Worm (Caenorhabditis elegans) whole organism, L4 larva: ENCODE data around the gene str-10.
A peak's percentile ranks its signal among the peaks of the same experiment; 100 is the strongest.

Experiments
- F10B5.3 ChIP-seq: sonication (generic microtip); optimal IDR thresholded peaks from 2 replicates; lab custom pipeline; 2016; ENCODE audit warnings: mild to moderate bottlenecking, missing genetic modification characterization, missing compliant biosample characterization
- F26F4.8 ChIP-seq: fragments of 200-800 bp; sonication (Bioruptor generic); conservative IDR thresholded peaks from 2 replicates; pipeline ENCODE4 v1.3.6; 2022; ENCODE audit warnings: missing genetic modification characterization, missing compliant biosample characterization
- F49E8.2 ChIP-seq: sonication (generic microtip); optimal IDR thresholded peaks from 2 replicates; lab custom pipeline; 2016; ENCODE audit warnings: missing compliant biosample characterization, mild to moderate bottlenecking, missing genetic modification characterization, borderline replicate concordance
- R02D3.7 ChIP-seq: fragments of 150-350 bp; sonication (generic microtip); optimal IDR thresholded peaks from 3 replicates; lab custom pipeline; 2014; ENCODE audit warnings: missing biosample characterization, missing genetic modification characterization
- Y5F2A.4 ChIP-seq: fragments of 200-800 bp; sonication (Bioruptor generic); optimal IDR thresholded peaks from 2 replicates; lab custom pipeline; 2018; ENCODE audit warnings: mild to moderate bottlenecking, missing genetic modification characterization, missing compliant biosample characterization
- aha-1 ChIP-seq: fragments of 150-350 bp; peaks from one replicate; lab custom pipeline; 2014; ENCODE audit warnings: missing biosample characterization, missing genetic modification characterization
- aly-2 ChIP-seq: sonication (generic microtip); optimal IDR thresholded peaks from 2 replicates; lab custom pipeline; 2018; ENCODE audit warnings: missing biosample characterization, missing genetic modification characterization
- ceh-28 ChIP-seq: fragments of 150-350 bp; optimal IDR thresholded peaks from 2 replicates; lab custom pipeline; 2014; ENCODE audit warnings: missing biosample characterization, missing genetic modification reagents, missing genetic modification characterization
- ceh-44 ChIP-seq: fragments of 200-800 bp; sonication (Bioruptor generic); IDR thresholded peaks from 2 replicates; pipeline ENCODE4 v1.3.6; 2022; ENCODE audit warnings: missing genetic modification reagents, missing genetic modification characterization, missing compliant biosample characterization
- ceh-82 ChIP-seq: sonication (generic microtip); optimal IDR thresholded peaks from 2 replicates; lab custom pipeline; 2017; ENCODE audit warnings: missing biosample characterization, missing genetic modification characterization
- ces-1 ChIP-seq: fragments of 150-350 bp; sonication (generic microtip); optimal IDR thresholded peaks from 4 replicates; lab custom pipeline; 2014; ENCODE audit warnings: missing biosample characterization, missing genetic modification reagents, missing genetic modification characterization
- dmd-6 ChIP-seq: fragments of 200-800 bp; sonication (Bioruptor generic); IDR thresholded peaks from 2 replicates; pipeline ENCODE4 v1.3.6; 2022; ENCODE audit warnings: missing genetic modification reagents, missing genetic modification characterization, missing compliant biosample characterization
- duxl-1 ChIP-seq: sonication (generic microtip); optimal IDR thresholded peaks from 2 replicates; lab custom pipeline; 2016; ENCODE audit warnings: mild to moderate bottlenecking, missing genetic modification characterization, moderate library complexity, missing compliant biosample characterization; ENCODE audit not compliant: poor library complexity
- dve-1 ChIP-seq: sonication (generic microtip); optimal IDR thresholded peaks from 2 replicates; lab custom pipeline; 2017; ENCODE audit warnings: antibody characterized with exemption, mild to moderate bottlenecking, missing genetic modification characterization, missing compliant biosample characterization; ENCODE audit not compliant: insufficient read depth
- egl-27 ChIP-seq: sonication (generic microtip); optimal IDR thresholded peaks from 3 replicates; lab custom pipeline; 2017; ENCODE audit warnings: missing biosample characterization, missing genetic modification reagents, missing genetic modification characterization
- fos-1 ChIP-seq: fragments of 150-350 bp; optimal IDR thresholded peaks from 2 replicates; lab custom pipeline; 2014; ENCODE audit warnings: missing biosample characterization, missing genetic modification characterization
- hif-1 ChIP-seq, 2 experiments: sonication (generic microtip); optimal IDR thresholded peaks; 2 replicates each; lab custom pipeline; 2016 to 2017; ENCODE audit warnings: missing compliant biosample characterization in 2 of 2, missing genetic modification characterization in 2 of 2, missing genetic modification reagents in 2 of 2, missing genotype in 2 of 2, mild to moderate bottlenecking in 1 of 2
- hmg-1.1 ChIP-seq: fragments of 200-800 bp; sonication (Bioruptor generic); IDR thresholded peaks from 2 replicates; pipeline ENCODE4 v1.3.6; 2022; ENCODE audit warnings: missing genetic modification reagents, missing genetic modification characterization, missing compliant biosample characterization
- jun-1 ChIP-seq: fragments of 150-350 bp; optimal IDR thresholded peaks from 2 replicates; lab custom pipeline; 2014; ENCODE audit warnings: missing biosample characterization, missing genetic modification reagents, missing genetic modification characterization
- lin-1 ChIP-seq: fragments of 200-800 bp; sonication (Bioruptor generic); IDR thresholded peaks from 2 replicates; pipeline ENCODE4 v1.3.6; 2022; ENCODE audit warnings: missing genetic modification reagents, missing genetic modification characterization, missing compliant biosample characterization
- lin-13 ChIP-seq: fragments of 150-350 bp; optimal IDR thresholded peaks from 2 replicates; lab custom pipeline; 2014; ENCODE audit warnings: missing biosample characterization, missing genetic modification reagents, missing genetic modification characterization
- lin-29 ChIP-seq: fragments of 200-800 bp; sonication (Bioruptor generic); IDR thresholded peaks from 2 replicates; pipeline ENCODE4 v1.3.6; 2022; ENCODE audit warnings: missing genetic modification reagents, missing genetic modification characterization, missing compliant biosample characterization
- lin-39 ChIP-seq: fragments of 150-350 bp; optimal IDR thresholded peaks from 2 replicates; lab custom pipeline; 2014; ENCODE audit warnings: missing biosample characterization, missing genetic modification reagents, missing genetic modification characterization
- lir-3 ChIP-seq: sonication (generic microtip); optimal IDR thresholded peaks from 2 replicates; lab custom pipeline; 2016; ENCODE audit warnings: mild to moderate bottlenecking, missing genetic modification characterization, missing compliant biosample characterization
- madf-5 ChIP-seq, 2 experiments: fragments of 200-800 bp; sonication (Bioruptor generic); IDR thresholded peaks; 2 replicates each; pipeline ENCODE4 v1.3.6; 2022; ENCODE audit warnings: missing compliant biosample characterization in 2 of 2, missing genetic modification characterization in 2 of 2
- mep-1 ChIP-seq: fragments of 150-350 bp; sonication (generic microtip); optimal IDR thresholded peaks from 3 replicates; lab custom pipeline; 2014; ENCODE audit warnings: missing biosample characterization, missing genetic modification characterization
- mxl-3 ChIP-seq: fragments of 200-800 bp; sonication (Bioruptor generic); optimal IDR thresholded peaks from 2 replicates; lab custom pipeline; 2018; ENCODE audit warnings: mild to moderate bottlenecking, missing genetic modification characterization, missing compliant biosample characterization
- nhr-11 ChIP-seq: fragments of 150-350 bp; optimal IDR thresholded peaks from 2 replicates; lab custom pipeline; 2014; ENCODE audit warnings: missing biosample characterization, missing genetic modification characterization
- nhr-28 ChIP-seq: fragments of 150-350 bp; optimal IDR thresholded peaks from 2 replicates; lab custom pipeline; 2014; ENCODE audit warnings: missing biosample characterization, missing genetic modification characterization
- nhr-48 ChIP-seq: sonication (generic microtip); optimal IDR thresholded peaks from 2 replicates; lab custom pipeline; 2016; ENCODE audit warnings: mild to moderate bottlenecking, missing genetic modification characterization, missing compliant biosample characterization
- nhr-77 ChIP-seq: fragments of 150-350 bp; optimal IDR thresholded peaks from 2 replicates; lab custom pipeline; 2014; ENCODE audit warnings: missing biosample characterization, missing genetic modification characterization
- pha-4 ChIP-seq, 2 experiments: fragments of 150-350 bp in 1 of 2; fragments of 200-800 bp in 1 of 2; sonication (Bioruptor generic) in 1 of 2; IDR thresholded peaks in 1 of 2; optimal IDR thresholded peaks in 1 of 2; 2 replicates each; pipeline versions ENCODE4 v1.3.6 to Lab custom; 2014 to 2022; ENCODE audit warnings: missing genetic modification characterization in 2 of 2, missing genetic modification reagents in 2 of 2, missing biosample characterization in 1 of 2, missing compliant biosample characterization in 1 of 2
- php-3 ChIP-seq: fragments of 200-800 bp; sonication (Bioruptor generic); IDR thresholded peaks from 2 replicates; pipeline ENCODE4 v1.3.6; 2022; ENCODE audit warnings: missing genetic modification reagents, missing genetic modification characterization, missing compliant biosample characterization
- sdz-12 ChIP-seq: fragments of 200-800 bp; sonication (Bioruptor generic); optimal IDR thresholded peaks from 2 replicates; lab custom pipeline; 2018; ENCODE audit warnings: mild to moderate bottlenecking, missing genetic modification characterization, missing compliant biosample characterization
- snpc-1.2 ChIP-seq: fragments of 200-800 bp; sonication (Bioruptor generic); IDR thresholded peaks from 2 replicates; pipeline ENCODE4 v1.3.6; 2022; ENCODE audit warnings: missing genetic modification reagents, missing genetic modification characterization, missing compliant biosample characterization
- snpc-4 ChIP-seq: fragments of 150-350 bp; optimal IDR thresholded peaks from 2 replicates; lab custom pipeline; 2014; ENCODE audit warnings: missing biosample characterization, missing genetic modification characterization
- spr-3 ChIP-seq: fragments of 200-800 bp; sonication (Bioruptor generic); optimal IDR thresholded peaks from 2 replicates; lab custom pipeline; 2018; ENCODE audit warnings: mild to moderate bottlenecking, missing genetic modification characterization, missing compliant biosample characterization
- tra-1 ChIP-seq: fragments of 200-800 bp; sonication (Bioruptor generic); IDR thresholded peaks from 2 replicates; pipeline ENCODE4 v1.3.6; 2022; ENCODE audit warnings: missing genetic modification reagents, missing genetic modification characterization, missing compliant biosample characterization
- unc-39 ChIP-seq: sonication (generic microtip); optimal IDR thresholded peaks from 2 replicates; lab custom pipeline; 2017; ENCODE audit warnings: missing biosample characterization, missing genetic modification characterization
- unc-62 ChIP-seq, 3 experiments: fragments of 150-350 bp in 1 of 3; sonication (generic microtip); optimal IDR thresholded peaks in 2 of 3; peaks in 1 of 3; 1 replicate in 1 of 3; 2 replicates in 2 of 3; lab custom pipeline; 2014 to 2017; ENCODE audit warnings: missing biosample characterization in 3 of 3, missing genetic modification characterization in 3 of 3, missing genetic modification reagents in 3 of 3, missing genotype in 1 of 3
- zag-1 ChIP-seq: fragments of 150-350 bp; optimal IDR thresholded peaks from 2 replicates; lab custom pipeline; 2014; ENCODE audit warnings: missing biosample characterization, missing genetic modification characterization
- zfp-3 ChIP-seq: fragments of 200-800 bp; sonication (Bioruptor generic); conservative IDR thresholded peaks from 2 replicates; pipeline ENCODE4 v1.3.6; 2022; ENCODE audit warnings: missing genetic modification reagents, missing genetic modification characterization, missing compliant biosample characterization
- ztf-11 ChIP-seq: fragments of 150-350 bp; optimal IDR thresholded peaks from 2 replicates; lab custom pipeline; 2014; ENCODE audit warnings: missing biosample characterization, missing genetic modification characterization
- ztf-7 ChIP-seq: fragments of 150-350 bp; optimal IDR thresholded peaks from 2 replicates; lab custom pipeline; 2014; ENCODE audit warnings: missing biosample characterization, missing genetic modification characterization

str-10 gene

DNA sequence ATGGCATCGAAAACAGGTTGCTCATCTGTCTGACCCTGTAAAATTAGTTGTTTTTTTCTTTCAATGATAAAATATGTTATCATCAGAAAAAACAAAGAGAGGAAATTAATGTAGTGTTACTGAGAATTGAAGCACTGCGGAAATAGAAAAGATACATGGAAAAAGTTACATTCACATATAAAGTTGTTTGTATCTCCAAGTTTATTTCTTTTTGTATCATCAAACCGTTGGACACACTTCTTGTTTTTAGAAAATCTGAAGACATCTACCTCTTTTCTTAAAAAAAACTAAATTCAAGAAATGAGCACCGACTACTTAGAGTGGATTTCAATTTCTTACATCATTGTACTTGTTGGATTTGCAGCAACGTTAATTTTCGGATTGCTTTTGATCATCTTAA, at the start of gene str-10:
Gene str-10 (plus strand): TSS at position 301 of the 400 bp plus-strand sequence.
- TF ChIP-seq aha-1 (tag; lab: Kevin White, UChicago) (no peak), ceh-44 (GFP tag; lab: Robert Waterston, UW) (no peak), lin-1 (no peak), duxl-1 (tag; lab: Kevin White, UChicago) (no peak), hif-1 (tag; optimal IDR thresholded peaks at IDR 0.05; lab: Kevin White, UChicago) (no peak), ceh-28 (tag; lab: Kevin White, UChicago) (no peak), dve-1 (tag; lab: Kevin White, UChicago) (no peak), sdz-12 (GFP tag; lab: Kevin White, UChicago) (no peak), ceh-82 (tag; lab: Kevin White, UChicago) (no peak), snpc-4 (tag; lab: Kevin White, UChicago) (no peak)

DNA sequence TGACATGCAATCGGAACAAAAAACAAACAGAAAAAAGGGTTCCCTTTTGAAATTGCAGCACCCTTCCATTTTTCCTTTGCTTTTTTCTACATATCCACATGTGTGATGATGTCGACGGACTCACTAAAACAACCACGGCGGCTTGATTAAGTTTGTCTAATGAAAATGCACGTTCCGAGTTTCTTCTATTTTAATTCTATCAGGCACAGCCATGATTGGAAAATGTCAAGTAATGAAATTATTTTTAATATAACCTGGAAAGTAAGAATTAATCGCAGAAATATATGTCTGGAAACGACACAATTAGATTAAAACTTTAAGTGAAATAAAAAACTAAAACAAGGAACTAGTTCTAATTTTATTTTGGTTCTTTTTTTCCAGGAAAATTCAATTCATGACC, 48.6 kb upstream of the str-10 start:
- TF ChIP-seq dmd-6 (GFP tag; lab: Robert Waterston, UW) (no peak), jun-1 (tag; lab: Kevin White, UChicago) (no peak), zfp-3 (GFP tag; lab: Robert Waterston, UW) (no peak), F49E8.2 (no peak), php-3 (no peak), lin-39 (no peak)

DNA sequence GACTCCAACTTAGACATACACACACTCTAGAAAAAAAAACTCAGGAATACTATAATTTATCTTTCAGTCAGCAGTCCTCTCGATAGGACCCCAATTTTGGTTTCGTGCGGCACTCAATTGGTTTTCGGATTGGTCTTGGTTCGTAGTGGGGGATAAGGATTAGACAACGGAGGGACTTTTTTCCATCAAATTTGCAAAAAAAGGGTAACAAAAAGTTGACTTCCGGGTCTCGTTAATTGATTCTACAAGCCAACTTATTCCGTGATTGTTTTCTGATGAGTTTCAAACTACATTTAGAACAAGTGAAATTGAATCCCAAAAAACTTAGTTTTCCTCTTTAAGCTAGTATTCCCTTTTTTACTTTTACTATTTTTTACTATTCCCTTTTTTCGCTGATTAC, 48.1 kb upstream of the str-10 start:
- TF ChIP-seq ztf-11 (tag; lab: Kevin White, UChicago) (no peak), lin-39 (no peak), aly-2 (tag; lab: Kevin White, UChicago) (no peak), aha-1 (tag; lab: Kevin White, UChicago) (peak; percentile 26), Y5F2A.4 (no peak), F26F4.8 (GFP tag; lab: Robert Waterston, UW) (no peak), ceh-28 (tag; lab: Kevin White, UChicago) (no peak), unc-62 (GFP tag; optimal IDR thresholded peaks at IDR 0.05 in 1 of 2; lab: Kevin White, UChicago) (peak in 1 of 2 experiments; percentile 60), unc-62 (tag; optimal IDR thresholded peaks at IDR 0.05; lab: Kevin White, UChicago) (no peak), mxl-3 (GFP tag; lab: Kevin White, UChicago) (no peak)

DNA sequence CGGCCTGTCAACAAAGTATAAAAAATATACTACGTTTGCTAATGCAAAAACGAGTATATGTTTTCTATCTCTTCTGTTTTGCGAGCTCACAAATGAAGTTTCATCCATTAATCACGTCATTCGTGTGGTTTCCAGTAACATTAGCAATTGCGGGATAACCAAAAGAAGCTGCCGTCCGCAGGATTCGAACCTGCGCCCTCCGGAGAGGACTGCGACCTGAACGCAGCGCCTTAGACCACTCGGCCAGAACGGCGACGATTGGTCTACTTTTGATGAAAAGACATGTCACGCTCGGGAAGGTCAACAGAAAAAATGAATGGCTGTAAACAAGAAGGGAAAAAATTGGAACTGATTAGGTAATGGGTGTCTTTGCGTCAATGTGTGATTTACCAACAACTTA, 43.6 kb upstream of the str-10 start:
- TF ChIP-seq F26F4.8 (GFP tag; lab: Robert Waterston, UW) (peak; percentile 79; the same call in 1 of the 2 replicates), lin-29 (GFP tag; lab: Robert Waterston, UW) (no peak), aha-1 (tag; lab: Kevin White, UChicago) (peak; percentile 86), nhr-28 (tag; lab: Kevin White, UChicago) (peak; percentile 27), dve-1 (tag; lab: Kevin White, UChicago) (peak; percentile 83), snpc-1.2 (GFP tag; lab: Robert Waterston, UW) (peak; percentile 86), nhr-77 (tag; lab: Kevin White, UChicago) (peak; percentile 18), unc-62 (GFP tag; optimal IDR thresholded peaks at IDR 0.05 in 1 of 2; lab: Kevin White, UChicago) (peak in 1 of 2 experiments; percentile 41), unc-62 (tag; optimal IDR thresholded peaks at IDR 0.05; lab: Kevin White, UChicago) (no peak), fos-1 (tag; lab: Kevin White, UChicago) (no peak), R02D3.7 (tag; lab: Kevin White, UChicago) (no peak), hmg-1.1 (GFP tag; lab: Robert Waterston, UW) (peak; percentile 57; the same call in 1 of the 2 replicates), ztf-7 (tag; lab: Kevin White, UChicago) (peak; percentile 43), duxl-1 (tag; lab: Kevin White, UChicago) (peak; percentile 11), spr-3 (GFP tag; lab: Kevin White, UChicago) (peak; percentile 12), egl-27 (no peak), pha-4 (GFP tag; IDR thresholded peaks at IDR 0.05; lab: Robert Waterston, UW) (peak; percentile 69; the same call in 1 of the 2 replicates), pha-4 (tag; optimal IDR thresholded peaks at IDR 0.05; lab: Kevin White, UChicago) (no peak), sdz-12 (GFP tag; lab: Kevin White, UChicago) (no peak), lin-13 (peak; percentile 63), zag-1 (tag; lab: Kevin White, UChicago) (no peak), mep-1 (tag; lab: Kevin White, UChicago) (peak; percentile 60), F10B5.3 (tag; lab: Kevin White, UChicago) (no peak), tra-1 (GFP tag; lab: Robert Waterston, UW) (peak; percentile 70; the same call in 1 of the 2 replicates), ces-1 (GFP tag; lab: Kevin White, UChicago) (no peak), unc-39 (tag; lab: Kevin White, UChicago) (no peak), madf-5 (GFP tag; IDR thresholded peaks at IDR 0.05; lab: Robert Waterston, UW) (peak in 1 of 2 experiments; percentile 80; a peak in 1 of 4 replicates), nhr-11 (tag; lab: Kevin White, UChicago) (no peak), lir-3 (tag; lab: Kevin White, UChicago) (peak; percentile 58), nhr-48 (tag; lab: Kevin White, UChicago) (peak; percentile 58)
